Fruit fly (Drosophila melanogaster) whole organism, embryonic: ENCODE measurements around the gene CG14868.
A peak's percentile ranks its signal among the peaks of the same experiment; 100 is the strongest.

Experiments used
- Abd-B ChIP-seq: fragments of 200-800 bp; sonication (Bioruptor generic); optimal IDR thresholded peaks from 2 replicates; lab custom pipeline; 2018; ENCODE audit warnings: missing biosample characterization, mild to moderate bottlenecking, missing genetic modification characterization, moderate library complexity
- Antp ChIP-seq: fragments of 200-800 bp; sonication (Bioruptor generic); optimal IDR thresholded peaks from 3 replicates; lab custom pipeline; 2016; ENCODE audit warnings: missing biosample characterization, missing genetic modification characterization
- Atf6 ChIP-seq: fragments of 200-800 bp; sonication (Bioruptor generic); IDR thresholded peaks from 2 replicates; pipeline ENCODE4 v1.3.6; 2022; ENCODE audit warnings: missing biosample characterization, missing genetic modification characterization
- Bgb ChIP-seq: fragments of 200-800 bp; sonication (Bioruptor generic); IDR thresholded peaks from 2 replicates; pipeline ENCODE4 v1.3.6; 2022; ENCODE audit warnings: missing biosample characterization, missing genetic modification characterization; ENCODE audit not compliant: partially characterized antibody
- Bteb2 ChIP-seq: fragments of 200-800 bp; sonication (Bioruptor generic); optimal IDR thresholded peaks from 2 replicates; lab custom pipeline; 2016; ENCODE audit warnings: missing biosample characterization, missing genetic modification characterization
- CG10462 ChIP-seq: fragments of 200-800 bp; sonication (Bioruptor generic); optimal IDR thresholded peaks from 2 replicates; lab custom pipeline; 2016; ENCODE audit warnings: missing biosample characterization, missing genetic modification characterization
- CG11247 ChIP-seq: fragments of 200-800 bp; sonication (Bioruptor generic); IDR thresholded peaks from 2 replicates; pipeline ENCODE4 v1.3.6; 2022; ENCODE audit warnings: missing biosample characterization, missing genetic modification characterization
- CG12659 ChIP-seq: fragments of 200-800 bp; sonication (Bioruptor generic); optimal IDR thresholded peaks from 3 replicates; lab custom pipeline; 2017; ENCODE audit warnings: mild to moderate bottlenecking, missing biosample characterization, missing genetic modification reagents, missing genetic modification characterization
- CG12769 ChIP-seq: fragments of 200-800 bp; sonication (Bioruptor generic); optimal IDR thresholded peaks from 2 replicates; lab custom pipeline; 2019; ENCODE audit warnings: missing biosample characterization, mild to moderate bottlenecking, missing genetic modification characterization, moderate library complexity
- CG13424 ChIP-seq: fragments of 200-800 bp; sonication (Bioruptor generic); optimal IDR thresholded peaks from 2 replicates; lab custom pipeline; 2019; ENCODE audit warnings: missing biosample characterization, mild to moderate bottlenecking, missing genetic modification characterization, moderate library complexity
- CG14965 ChIP-seq: fragments of 200-800 bp; sonication (Bioruptor generic); optimal IDR thresholded peaks from 2 replicates; lab custom pipeline; 2016; ENCODE audit warnings: missing biosample characterization, missing genetic modification characterization, borderline replicate concordance
- CG1529 ChIP-seq: fragments of 200-800 bp; sonication (Bioruptor generic); optimal IDR thresholded peaks from 3 replicates; lab custom pipeline; 2018; ENCODE audit warnings: missing biosample characterization, missing genetic modification characterization
- CG1602 ChIP-seq: fragments of 200-800 bp; sonication (Bioruptor generic); optimal IDR thresholded peaks from 3 replicates; lab custom pipeline; 2016; ENCODE audit warnings: missing biosample characterization, missing genetic modification characterization
- CG17912 ChIP-seq: fragments of 200-800 bp; sonication (Bioruptor generic); optimal IDR thresholded peaks from 2 replicates; lab custom pipeline; 2018; ENCODE audit warnings: missing biosample characterization, mild to moderate bottlenecking, missing genetic modification characterization
- CG18599 ChIP-seq: fragments of 200-800 bp; sonication (Bioruptor generic); optimal IDR thresholded peaks from 3 replicates; lab custom pipeline; 2017; ENCODE audit warnings: missing biosample characterization, missing genetic modification characterization, mild to moderate bottlenecking, moderate library complexity, missing genetic modification reagents
- CG2202 ChIP-seq: fragments of 200-800 bp; sonication (Bioruptor generic); optimal IDR thresholded peaks from 2 replicates; lab custom pipeline; 2018; ENCODE audit warnings: missing biosample characterization, mild to moderate bottlenecking, missing genetic modification characterization
- CG4282 ChIP-seq: fragments of 200-800 bp; sonication (Bioruptor generic); optimal IDR thresholded peaks from 2 replicates; lab custom pipeline; 2016; ENCODE audit warnings: missing biosample characterization, missing genetic modification characterization
- CG4328 ChIP-seq: fragments of 200-800 bp; sonication (Bioruptor generic); optimal IDR thresholded peaks from 3 replicates; lab custom pipeline; 2017; ENCODE audit warnings: missing biosample characterization, missing genetic modification reagents, missing genetic modification characterization
- CG4617 ChIP-seq: fragments of 200-800 bp; sonication (Bioruptor generic); optimal IDR thresholded peaks from 3 replicates; lab custom pipeline; 2016; ENCODE audit warnings: missing biosample characterization, missing genetic modification characterization, borderline replicate concordance
- CG6175 ChIP-seq: fragments of 200-800 bp; sonication (Bioruptor generic); IDR thresholded peaks from 3 replicates; pipeline ENCODE4 v1.3.6; 2022; ENCODE audit warnings: missing biosample characterization, missing genetic modification characterization
- CG6765 ChIP-seq: fragments of 200-800 bp; sonication (Bioruptor generic); optimal IDR thresholded peaks from 3 replicates; lab custom pipeline; 2017; ENCODE audit warnings: missing biosample characterization, mild to moderate bottlenecking, missing genetic modification characterization
- CG7786 ChIP-seq: fragments of 200-800 bp; sonication (Bioruptor generic); optimal IDR thresholded peaks from 2 replicates; lab custom pipeline; 2016; ENCODE audit warnings: missing biosample characterization, missing genetic modification characterization
- CG7839 ChIP-seq: fragments of 200-800 bp; sonication (Bioruptor generic); optimal IDR thresholded peaks from 3 replicates; lab custom pipeline; 2018; ENCODE audit warnings: missing biosample characterization, mild to moderate bottlenecking, missing genetic modification characterization, moderate library complexity
- CG8290 ChIP-seq, 3 experiments: fragments of 200-800 bp; sonication (Bioruptor generic); optimal IDR thresholded peaks; 2 replicates each; lab custom pipeline; 2016 to 2019; ENCODE audit warnings: missing biosample characterization in 3 of 3, missing genetic modification characterization in 3 of 3, mild to moderate bottlenecking in 2 of 3, moderate library complexity in 1 of 3
- CG8478 ChIP-seq: fragments of >200 bp; optimal IDR thresholded peaks from 2 replicates; lab custom pipeline; 2018
- CTCF ChIP-seq: fragments of 200-800 bp; sonication (Bioruptor generic); optimal IDR thresholded peaks from 2 replicates; lab custom pipeline; 2017; ENCODE audit warnings: missing biosample characterization, mild to moderate bottlenecking, missing genetic modification characterization, moderate library complexity
- Dbx ChIP-seq: fragments of 200-800 bp; sonication (Bioruptor generic); IDR thresholded peaks from 3 replicates; pipeline ENCODE4 v1.3.6; 2022; ENCODE audit warnings: missing biosample characterization, missing genetic modification characterization
- Dll ChIP-seq: fragments of 200-800 bp; sonication (Bioruptor generic); IDR thresholded peaks from 4 replicates; pipeline ENCODE4 v1.3.6; 2022; ENCODE audit warnings: missing biosample characterization, missing genetic modification characterization; ENCODE audit not compliant: partially characterized antibody
- Dp ChIP-seq: fragments of 200-800 bp; sonication (Bioruptor generic); optimal IDR thresholded peaks from 2 replicates; lab custom pipeline; 2018; ENCODE audit warnings: missing biosample characterization, mild to moderate bottlenecking, missing genetic modification characterization, moderate library complexity
- Ets97D ChIP-seq: fragments of 200-800 bp; sonication (Bioruptor generic); optimal IDR thresholded peaks from 3 replicates; lab custom pipeline; 2016; ENCODE audit warnings: missing biosample characterization, missing genetic modification characterization
- H15 ChIP-seq: fragments of 200-800 bp; sonication (Bioruptor generic); IDR thresholded peaks from 3 replicates; pipeline ENCODE4 v1.3.6; 2022; ENCODE audit warnings: missing biosample characterization, missing genetic modification characterization
- H2.0 ChIP-seq: fragments of 200-800 bp; sonication (Bioruptor generic); IDR thresholded peaks from 2 replicates; pipeline ENCODE4 v1.3.6; 2022; ENCODE audit warnings: missing biosample characterization, missing genetic modification characterization
- Hr3 ChIP-seq: fragments of 200-800 bp; sonication (Bioruptor generic); optimal IDR thresholded peaks from 3 replicates; lab custom pipeline; 2016; ENCODE audit warnings: missing biosample characterization, missing genetic modification characterization
- Jarid2 ChIP-seq: fragments of 200-800 bp; sonication (Bioruptor generic); optimal IDR thresholded peaks from 3 replicates; lab custom pipeline; 2017; ENCODE audit warnings: mild to moderate bottlenecking, missing biosample characterization, missing genetic modification reagents, missing genetic modification characterization
- Lhr ChIP-seq: fragments of 200-800 bp; sonication (Bioruptor generic); optimal IDR thresholded peaks from 3 replicates; lab custom pipeline; 2017; ENCODE audit warnings: mild to moderate bottlenecking, missing biosample characterization, missing genetic modification reagents, missing genetic modification characterization
- MBD-R2 ChIP-seq: fragments of 200-800 bp; sonication (Bioruptor generic); IDR thresholded peaks from 2 replicates; pipeline ENCODE4 v1.3.6; 2022; ENCODE audit warnings: missing biosample characterization, missing genetic modification characterization
- Sry-δ ChIP-seq: fragments of 200-800 bp; sonication (Bioruptor generic); optimal IDR thresholded peaks from 2 replicates; lab custom pipeline; 2016; ENCODE audit warnings: missing biosample characterization, missing genetic modification characterization
- Stat92E ChIP-seq, 3 experiments: fragments of >200 bp in 2 of 3; fragments of 200-800 bp in 1 of 3; sonication (Bioruptor generic) in 1 of 3; optimal IDR thresholded peaks; 2 replicates each; lab custom pipeline; 2017 to 2019; ENCODE audit warnings: missing biosample characterization in 3 of 3, missing genetic modification characterization in 3 of 3, mild to moderate bottlenecking in 1 of 3, moderate library complexity in 1 of 3
- Xrp1 ChIP-seq: fragments of 200-800 bp; sonication (Bioruptor generic); IDR thresholded peaks from 2 replicates; pipeline ENCODE4 v1.3.6; 2022; ENCODE audit warnings: missing biosample characterization, missing genetic modification characterization
- ab ChIP-seq: fragments of 200-800 bp; sonication (Bioruptor generic); optimal IDR thresholded peaks from 2 replicates; lab custom pipeline; 2016; ENCODE audit warnings: missing biosample characterization, missing genetic modification characterization
- ac ChIP-seq: fragments of 200-800 bp; sonication (Bioruptor generic); optimal IDR thresholded peaks from 3 replicates; lab custom pipeline; 2017; ENCODE audit warnings: missing biosample characterization, mild to moderate bottlenecking, missing genetic modification characterization
- amos ChIP-seq: fragments of 200-800 bp; sonication (Bioruptor generic); IDR thresholded peaks from 2 replicates; pipeline ENCODE4 v1.3.6; 2022; ENCODE audit warnings: missing biosample characterization, missing genetic modification characterization; ENCODE audit not compliant: partially characterized antibody
- br ChIP-seq: fragments of >200 bp; optimal IDR thresholded peaks from 2 replicates; lab custom pipeline; 2017
- corto ChIP-seq: fragments of 200-800 bp; sonication (Bioruptor generic); optimal IDR thresholded peaks from 2 replicates; lab custom pipeline; 2016; ENCODE audit warnings: missing biosample characterization, mild to moderate bottlenecking, missing genetic modification characterization, moderate library complexity
- danr ChIP-seq: fragments of 200-800 bp; sonication (Bioruptor generic); IDR thresholded peaks from 2 replicates; pipeline ENCODE4 v1.3.6; 2022; ENCODE audit warnings: missing biosample characterization, missing genetic modification characterization
- fru ChIP-seq: fragments of >200 bp; optimal IDR thresholded peaks from 2 replicates; lab custom pipeline; 2017
- gcm2 ChIP-seq: fragments of 200-800 bp; sonication (Bioruptor generic); optimal IDR thresholded peaks from 2 replicates; lab custom pipeline; 2016; ENCODE audit warnings: missing biosample characterization, missing genetic modification characterization
- hb ChIP-seq: fragments of 200-800 bp; sonication (Bioruptor generic); IDR thresholded peaks from 3 replicates; pipeline ENCODE4 v1.3.6; 2022; ENCODE audit warnings: missing biosample characterization, missing genetic modification characterization; ENCODE audit not compliant: partially characterized antibody
- ken ChIP-seq: fragments of 200-800 bp; sonication (Bioruptor generic); IDR thresholded peaks from 3 replicates; pipeline ENCODE4 v1.3.6; 2022; ENCODE audit warnings: missing biosample characterization, missing genetic modification characterization
- mld ChIP-seq: fragments of 200-800 bp; sonication (Bioruptor generic); IDR thresholded peaks from 3 replicates; pipeline ENCODE4 v1.3.6; 2022; ENCODE audit warnings: missing biosample characterization, missing genetic modification characterization; ENCODE audit not compliant: partially characterized antibody
- sens-2 ChIP-seq: fragments of 200-800 bp; sonication (Bioruptor generic); IDR thresholded peaks from 2 replicates; pipeline ENCODE4 v1.3.6; 2022; ENCODE audit warnings: missing biosample characterization, missing genetic modification characterization
- sima ChIP-seq: fragments of 200-800 bp; sonication (Bioruptor generic); optimal IDR thresholded peaks from 2 replicates; lab custom pipeline; 2016; ENCODE audit warnings: missing biosample characterization, missing genetic modification characterization

CG14868 gene

dm6 chr3R:15367477-15367876 is 2.3 kb downstream of the CG14868 start, which contains the start of gene CG34404 (continued):
- TF ChIP-seq CG7786, result no peak
- TF ChIP-seq CG2202 (tag; lab: Kevin White, UChicago), result no peak
- TF ChIP-seq CG17912 (GFP tag; lab: Kevin White, UChicago), result no peak
- no peak for TF ChIP-seq CG4328 (GFP tag; lab: Kevin White, UChicago)
- TF ChIP-seq CG1602 (GFP tag; lab: Kevin White, UChicago), result no peak
- TF ChIP-seq Xrp1 (GFP tag; lab: Robert Waterston, UW), result no peak
- TF ChIP-seq Lhr (GFP tag; lab: Kevin White, UChicago), result no peak
- TF ChIP-seq CG18599 (GFP tag; lab: Kevin White, UChicago), result no peak
- no peak for TF ChIP-seq CG11247 (GFP tag; lab: Robert Waterston, UW)
- 0 out of 4 replicates have a peak, but pooled peaks have one; percentile 46 for TF ChIP-seq Dll (GFP tag; lab: Robert Waterston, UW)
- no peak for TF ChIP-seq Atf6 (GFP tag; lab: Robert Waterston, UW)
- TF ChIP-seq Jarid2 (GFP tag; lab: Kevin White, UChicago), result no peak
- TF ChIP-seq Dbx, result no peak
- TF ChIP-seq ken (GFP tag; lab: Robert Waterston, UW), result 0 out of 3 replicates have a peak, but pooled peaks have one; percentile 25
- TF ChIP-seq danr, result no peak
- no peak for TF ChIP-seq CG6175 (GFP tag; lab: Robert Waterston, UW)
- no peak for TF ChIP-seq Stat92E (GFP tag; optimal IDR thresholded peaks at IDR 0.05; lab: Kevin White, UChicago)
- no peak for TF ChIP-seq Bteb2 (GFP tag; lab: Kevin White, UChicago)
- TF ChIP-seq CG4617 (GFP tag; lab: Kevin White, UChicago), result no peak
- TF ChIP-seq Bgb (GFP tag; lab: Robert Waterston, UW), result no peak
- TF ChIP-seq CG8290 (GFP tag; optimal IDR thresholded peaks at IDR 0.05; lab: Kevin White, UChicago), result no peak
- peak in 1 of 2 experiments; percentile 28 for TF ChIP-seq CG8290 (tag; optimal IDR thresholded peaks at IDR 0.05; lab: Kevin White, UChicago)
- TF ChIP-seq CG7839 (tag; lab: Kevin White, UChicago), result no peak
- no peak for TF ChIP-seq H2.0 (GFP tag; lab: Robert Waterston, UW)
- TF ChIP-seq CG12769 (tag; lab: Kevin White, UChicago), result no peak
- peak; percentile 39; the same call in 1 of the 2 replicates for TF ChIP-seq MBD-R2
- TF ChIP-seq ac, result no peak
- TF ChIP-seq CG6765 (GFP tag; lab: Kevin White, UChicago), result no peak
- no peak for TF ChIP-seq Abd-B (GFP tag; lab: Kevin White, UChicago)
- no peak for TF ChIP-seq CG12659 (GFP tag; lab: Kevin White, UChicago)
- no peak for TF ChIP-seq CG8478 (lab: Kevin White, UChicago)
- TF ChIP-seq CG10462 (GFP tag; lab: Kevin White, UChicago), result no peak
- TF ChIP-seq CG4282 (GFP tag; lab: Kevin White, UChicago), result no peak
- peak; percentile 31 for TF ChIP-seq Sry-δ (GFP tag; lab: Kevin White, UChicago)
- TF ChIP-seq Ets97D (GFP tag; lab: Kevin White, UChicago), result peak; percentile 4
- TF ChIP-seq amos (GFP tag; lab: Robert Waterston, UW), result no peak
- TF ChIP-seq gcm2 (GFP tag; lab: Kevin White, UChicago), result no peak
- TF ChIP-seq corto (GFP tag; lab: Kevin White, UChicago), result no peak
- no peak for TF ChIP-seq CG1529 (GFP tag; lab: Kevin White, UChicago)
- TF ChIP-seq ab (GFP tag; lab: Kevin White, UChicago), result no peak
- no peak for TF ChIP-seq mld
- no peak for TF ChIP-seq H15 (GFP tag; lab: Robert Waterston, UW)
- no peak for TF ChIP-seq br
- no peak for TF ChIP-seq CG14965 (GFP tag; lab: Kevin White, UChicago)
- no peak for TF ChIP-seq Antp (GFP tag; lab: Kevin White, UChicago)
- no peak for TF ChIP-seq hb (GFP tag; lab: Robert Waterston, UW)
- no peak for TF ChIP-seq CG13424 (tag; lab: Kevin White, UChicago)
- TF ChIP-seq fru (lab: Kevin White, UChicago), result no peak
- TF ChIP-seq sens-2 (GFP tag; lab: Robert Waterston, UW), result no peak
- TF ChIP-seq CTCF, result no peak
- TF ChIP-seq sima (GFP tag; lab: Kevin White, UChicago), result no peak
- TF ChIP-seq Hr3, result no peak
- TF ChIP-seq Dp (GFP tag; lab: Kevin White, UChicago), result peak; percentile 85
